Worm (Caenorhabditis elegans) whole organism, young adult: ENCODE data around the gene pha-4.
A peak's percentile ranks its signal among the peaks of the same experiment; 100 is the strongest.

ENCODE experiments used
- B0336.3 ChIP-seq: fragments of 200-800 bp; sonication (Bioruptor generic); IDR thresholded peaks from 2 replicates; pipeline ENCODE4 v1.3.6; 2022; ENCODE audit warnings: missing genetic modification characterization, missing compliant biosample characterization
- D2030.7 ChIP-seq: fragments of 200-800 bp; sonication (Bioruptor generic); IDR thresholded peaks from 2 replicates; pipeline ENCODE4 v1.3.6; 2022; ENCODE audit warnings: missing genetic modification reagents, missing genetic modification characterization, missing compliant biosample characterization
- F22D6.2 ChIP-seq: sonication (generic microtip); optimal IDR thresholded peaks from 2 replicates; lab custom pipeline; 2016; ENCODE audit warnings: mild to moderate bottlenecking, missing genetic modification characterization, missing compliant biosample characterization
- F23B12.7 ChIP-seq: sonication (generic microtip); optimal IDR thresholded peaks from 2 replicates; lab custom pipeline; 2017; ENCODE audit warnings: missing genetic modification characterization, mild to moderate bottlenecking, missing compliant biosample characterization, antibody characterized with exemption, moderate library complexity; ENCODE audit not compliant: insufficient read depth
- Y95B8A.8 ChIP-seq: fragments of 200-800 bp; sonication (Bioruptor generic); IDR thresholded peaks from 2 replicates; pipeline ENCODE4 v1.3.6; 2022; ENCODE audit warnings: missing genetic modification reagents, missing genetic modification characterization, missing compliant biosample characterization
- ZK185.1 ChIP-seq: sonication (generic microtip); optimal IDR thresholded peaks from 2 replicates; lab custom pipeline; 2016; ENCODE audit warnings: mild to moderate bottlenecking, missing genetic modification characterization, missing compliant biosample characterization; ENCODE audit not compliant: poor library complexity, severe bottlenecking
- atf-7 ChIP-seq: sonication (generic microtip); optimal IDR thresholded peaks from 2 replicates; lab custom pipeline; 2017; ENCODE audit warnings: mild to moderate bottlenecking, missing genetic modification characterization, missing compliant biosample characterization
- attf-5 ChIP-seq: fragments of 200-800 bp; sonication (Bioruptor generic); optimal IDR thresholded peaks from 2 replicates; lab custom pipeline; 2018; ENCODE audit warnings: mild to moderate bottlenecking, missing genetic modification characterization, missing compliant biosample characterization
- bed-1 ChIP-seq: fragments of 200-800 bp; sonication (Bioruptor generic); IDR thresholded peaks from 2 replicates; pipeline ENCODE4 v1.3.6; 2022; ENCODE audit warnings: missing genetic modification reagents, missing genetic modification characterization, missing compliant biosample characterization
- cebp-1 ChIP-seq, 2 experiments: fragments of 200-800 bp in 1 of 2; sonication (Bioruptor generic) in 1 of 2; sonication (generic microtip) in 1 of 2; IDR thresholded peaks in 1 of 2; optimal IDR thresholded peaks in 1 of 2; 2 replicates each; pipeline versions ENCODE4 v1.3.6 to Lab custom; 2017 to 2022; ENCODE audit warnings: missing compliant biosample characterization in 2 of 2, missing genetic modification characterization in 2 of 2, mild to moderate bottlenecking in 1 of 2, missing genetic modification reagents in 1 of 2, moderate library complexity in 1 of 2
- ceh-58 ChIP-seq: fragments of 200-800 bp; sonication (Bioruptor generic); IDR thresholded peaks from 2 replicates; pipeline ENCODE4 v1.3.6; 2022; ENCODE audit warnings: missing genetic modification characterization, missing compliant biosample characterization
- chd-7 ChIP-seq: sonication (generic microtip); optimal IDR thresholded peaks from 2 replicates; lab custom pipeline; 2016; ENCODE audit warnings: mild to moderate bottlenecking, missing genetic modification characterization, moderate library complexity, missing compliant biosample characterization
- dox-1 ChIP-seq: fragments of 200-800 bp; sonication (Bioruptor generic); IDR thresholded peaks from 2 replicates; pipeline ENCODE4 v1.3.6; 2022; ENCODE audit warnings: missing genetic modification reagents, missing genetic modification characterization, missing compliant biosample characterization
- efl-1 ChIP-seq: fragments of 150-350 bp; optimal IDR thresholded peaks from 2 replicates; lab custom pipeline; 2014; ENCODE audit warnings: missing biosample characterization, missing genetic modification reagents, missing genetic modification characterization
- egl-44 ChIP-seq: fragments of 200-800 bp; sonication (Bioruptor generic); IDR thresholded peaks from 2 replicates; pipeline ENCODE4 v1.3.6; 2022; ENCODE audit warnings: missing genetic modification reagents, missing genetic modification characterization, missing compliant biosample characterization
- ekl-4 ChIP-seq: fragments of 200-800 bp; sonication (Bioruptor generic); IDR thresholded peaks from 2 replicates; pipeline ENCODE4 v1.3.6; 2022; ENCODE audit warnings: missing genetic modification reagents, missing genetic modification characterization, missing compliant biosample characterization
- hmg-1.2 ChIP-seq: fragments of 200-800 bp; sonication (Bioruptor generic); IDR thresholded peaks from 2 replicates; pipeline ENCODE4 v1.3.6; 2022; ENCODE audit warnings: missing genetic modification reagents, missing genetic modification characterization, missing compliant biosample characterization
- hsf-1 ChIP-seq: fragments of 200-800 bp; sonication (Bioruptor generic); IDR thresholded peaks from 2 replicates; pipeline ENCODE4 v1.3.6; 2022; ENCODE audit warnings: missing genetic modification reagents, missing genetic modification characterization, missing compliant biosample characterization
- let-526 ChIP-seq: fragments of 200-800 bp; sonication (Bioruptor generic); IDR thresholded peaks from 2 replicates; pipeline ENCODE4 v1.3.6; 2022; ENCODE audit warnings: missing genetic modification reagents, missing genetic modification characterization, missing compliant biosample characterization
- let-607 ChIP-seq, 2 experiments: fragments of 200-800 bp in 1 of 2; sonication (Bioruptor generic) in 1 of 2; sonication (generic microtip) in 1 of 2; optimal IDR thresholded peaks; 2 replicates each; lab custom pipeline; 2016 to 2018; ENCODE audit warnings: mild to moderate bottlenecking in 2 of 2, missing compliant biosample characterization in 2 of 2, missing genetic modification characterization in 2 of 2, moderate library complexity in 2 of 2, missing genotype in 1 of 2
- lin-35 ChIP-seq, 3 experiments: fragments of 150-350 bp in 2 of 3; sonication (generic microtip) in 1 of 3; optimal IDR thresholded peaks; 2 replicates each; lab custom pipeline; 2014 to 2018; ENCODE audit warnings: missing biosample characterization in 3 of 3, missing genetic modification characterization in 3 of 3, missing genetic modification reagents in 3 of 3
- lin-40 ChIP-seq: sonication (generic microtip); optimal IDR thresholded peaks from 2 replicates; lab custom pipeline; 2016; ENCODE audit warnings: missing genetic modification characterization, mild to moderate bottlenecking, missing compliant biosample characterization, missing genotype, missing genetic modification reagents
- lin-54 ChIP-seq: fragments of 200-800 bp; sonication (Bioruptor generic); optimal IDR thresholded peaks from 2 replicates; lab custom pipeline; 2018; ENCODE audit warnings: mild to moderate bottlenecking, missing genetic modification characterization, missing compliant biosample characterization
- lsy-27 ChIP-seq: sonication (generic microtip); optimal IDR thresholded peaks from 2 replicates; lab custom pipeline; 2017; ENCODE audit warnings: missing genetic modification characterization, mild to moderate bottlenecking, missing compliant biosample characterization, antibody characterized with exemption, missing genotype, borderline replicate concordance; ENCODE audit not compliant: insufficient read depth
- madf-10 ChIP-seq: sonication (generic microtip); optimal IDR thresholded peaks from 2 replicates; lab custom pipeline; 2016; ENCODE audit warnings: mild to moderate bottlenecking, missing genetic modification characterization, missing compliant biosample characterization
- madf-8 ChIP-seq: fragments of 200-800 bp; sonication (Bioruptor generic); conservative IDR thresholded peaks from 2 replicates; pipeline ENCODE4 v1.3.6; 2022; ENCODE audit warnings: missing genetic modification reagents, missing genetic modification characterization, missing compliant biosample characterization
- nfya-1 ChIP-seq: sonication (generic microtip); optimal IDR thresholded peaks from 2 replicates; lab custom pipeline; 2017; ENCODE audit warnings: antibody characterized with exemption, missing compliant biosample characterization, missing genetic modification characterization, borderline replicate concordance; ENCODE audit not compliant: insufficient read depth
- nfyb-1 ChIP-seq: fragments of 200-800 bp; sonication (Bioruptor generic); IDR thresholded peaks from 2 replicates; pipeline ENCODE4 v1.3.6; 2022; ENCODE audit warnings: missing genetic modification reagents, missing genetic modification characterization, missing compliant biosample characterization
- nhr-90 ChIP-seq: sonication (generic microtip); optimal IDR thresholded peaks from 2 replicates; lab custom pipeline; 2016; ENCODE audit warnings: missing genotype, mild to moderate bottlenecking, missing genetic modification characterization, missing compliant biosample characterization
- repo-1 ChIP-seq: sonication (generic microtip); optimal IDR thresholded peaks from 2 replicates; lab custom pipeline; 2017; ENCODE audit warnings: mild to moderate bottlenecking, missing genetic modification characterization, missing compliant biosample characterization
- snpc-1.3 ChIP-seq: sonication (generic microtip); optimal IDR thresholded peaks from 2 replicates; lab custom pipeline; 2017; ENCODE audit warnings: missing genetic modification characterization, mild to moderate bottlenecking, missing compliant biosample characterization, antibody characterized with exemption, moderate library complexity, missing genotype, missing genetic modification reagents; ENCODE audit not compliant: insufficient read depth
- snpc-4 ChIP-seq, 5 experiments: fragments of 150-350 bp in 1 of 5; sonication (generic microtip) in 4 of 5; optimal IDR thresholded peaks; 2 replicates each; lab custom pipeline; 2014 to 2018; ENCODE audit warnings: missing genetic modification characterization in 5 of 5, missing biosample characterization in 3 of 5, antibody characterized with exemption in 2 of 5, mild to moderate bottlenecking in 2 of 5, missing compliant biosample characterization in 2 of 5, missing genotype in 2 of 5, moderate library complexity in 2 of 5, missing genetic modification reagents in 1 of 5
- sptf-2 ChIP-seq: fragments of 200-800 bp; sonication (Bioruptor generic); optimal IDR thresholded peaks from 2 replicates; lab custom pipeline; 2018; ENCODE audit warnings: mild to moderate bottlenecking, missing genetic modification characterization, missing compliant biosample characterization
- tbp1 ChIP-seq: fragments of 200-800 bp; sonication (Bioruptor generic); optimal IDR thresholded peaks from 2 replicates; lab custom pipeline; 2018; ENCODE audit warnings: mild to moderate bottlenecking, missing genetic modification characterization, missing compliant biosample characterization
- tlf-1 ChIP-seq: fragments of 200-800 bp; sonication (Bioruptor generic); optimal IDR thresholded peaks from 2 replicates; lab custom pipeline; 2018; ENCODE audit warnings: mild to moderate bottlenecking, missing genetic modification characterization, missing compliant biosample characterization

pha-4 gene

ce11 chrV:20728763-20729350, 24.0 kb upstream of the pha-4 start, which contains the start of gene ipla-3 (continued):
- TF ChIP-seq tbp1 (GFP tag; lab: Kevin White, UChicago) (peak; percentile 50), ekl-4 (GFP tag; lab: Robert Waterston, UW) (0 out of 2 replicates have a peak, but pooled peaks have one; percentile 32), nhr-90 (tag; lab: Kevin White, UChicago) (peak; percentile 12), let-526 (GFP tag; lab: Robert Waterston, UW) (no peak), D2030.7 (0 out of 2 replicates have a peak, but pooled peaks have one; percentile 21), madf-10 (tag; lab: Kevin White, UChicago) (peak; percentile 70), dox-1 (GFP tag; lab: Robert Waterston, UW) (peak; percentile 77), hmg-1.2 (GFP tag; lab: Robert Waterston, UW) (peak; percentile 94), snpc-4 (GFP tag; optimal IDR thresholded peaks at IDR 0.05; lab: Kevin White, UChicago) (no peak), snpc-4 (tag; optimal IDR thresholded peaks at IDR 0.05; lab: Kevin White, UChicago) (peak in 2 of 4 experiments; percentile 37 to 54), atf-7 (tag; lab: Kevin White, UChicago) (peak; percentile 64), lin-40 (tag; lab: Kevin White, UChicago) (peak; percentile 75), chd-7 (tag; lab: Kevin White, UChicago) (peak; percentile 75), F22D6.2 (tag; lab: Kevin White, UChicago) (peak; percentile 1), efl-1 (GFP tag; lab: Kevin White, UChicago) (peak; percentile 32), sptf-2 (GFP tag; lab: Kevin White, UChicago) (peak; percentile 43), F23B12.7 (tag; lab: Kevin White, UChicago) (peak; percentile 32), nfyb-1 (GFP tag; lab: Robert Waterston, UW) (0 out of 2 replicates have a peak, but pooled peaks have one; percentile 51), nfya-1 (tag; lab: Kevin White, UChicago) (no peak), cebp-1 (GFP tag; IDR thresholded peaks at IDR 0.05; lab: Robert Waterston, UW) (peak; percentile 79), cebp-1 (tag; optimal IDR thresholded peaks at IDR 0.05; lab: Kevin White, UChicago) (peak; percentile 90), egl-44 (peak; percentile 64; the same call in 1 of the 2 replicates), Y95B8A.8 (GFP tag; lab: Robert Waterston, UW) (0 out of 2 replicates have a peak, but pooled peaks have one; percentile 44), lin-35 (GFP tag; optimal IDR thresholded peaks at IDR 0.05; lab: Kevin White, UChicago) (peak in 1 of 3 experiments; percentile 26), madf-8 (GFP tag; lab: Robert Waterston, UW) (no peak), attf-5 (GFP tag; lab: Kevin White, UChicago) (peak; percentile 75), ZK185.1 (tag; lab: Kevin White, UChicago) (peak; percentile 25), let-607 (tag; optimal IDR thresholded peaks at IDR 0.05; lab: Kevin White, UChicago) (peak in 1 of 2 experiments; percentile 23), lin-54 (GFP tag; lab: Kevin White, UChicago) (peak; percentile 51), bed-1 (GFP tag; lab: Robert Waterston, UW) (no peak), repo-1 (tag; lab: Kevin White, UChicago) (peak; percentile 30), snpc-1.3 (tag; lab: Kevin White, UChicago) (no peak), hsf-1 (no peak; the same call in 1 of the 2 replicates), tlf-1 (GFP tag; lab: Kevin White, UChicago) (peak; percentile 37), lsy-27 (tag; lab: Kevin White, UChicago) (no peak), B0336.3 (peak; percentile 53; the same call in 1 of the 2 replicates), ceh-58 (no peak)
